Worm (Caenorhabditis elegans): Measurements from ENCODE around the gene chil-2.

chil-2 gene

DNA sequence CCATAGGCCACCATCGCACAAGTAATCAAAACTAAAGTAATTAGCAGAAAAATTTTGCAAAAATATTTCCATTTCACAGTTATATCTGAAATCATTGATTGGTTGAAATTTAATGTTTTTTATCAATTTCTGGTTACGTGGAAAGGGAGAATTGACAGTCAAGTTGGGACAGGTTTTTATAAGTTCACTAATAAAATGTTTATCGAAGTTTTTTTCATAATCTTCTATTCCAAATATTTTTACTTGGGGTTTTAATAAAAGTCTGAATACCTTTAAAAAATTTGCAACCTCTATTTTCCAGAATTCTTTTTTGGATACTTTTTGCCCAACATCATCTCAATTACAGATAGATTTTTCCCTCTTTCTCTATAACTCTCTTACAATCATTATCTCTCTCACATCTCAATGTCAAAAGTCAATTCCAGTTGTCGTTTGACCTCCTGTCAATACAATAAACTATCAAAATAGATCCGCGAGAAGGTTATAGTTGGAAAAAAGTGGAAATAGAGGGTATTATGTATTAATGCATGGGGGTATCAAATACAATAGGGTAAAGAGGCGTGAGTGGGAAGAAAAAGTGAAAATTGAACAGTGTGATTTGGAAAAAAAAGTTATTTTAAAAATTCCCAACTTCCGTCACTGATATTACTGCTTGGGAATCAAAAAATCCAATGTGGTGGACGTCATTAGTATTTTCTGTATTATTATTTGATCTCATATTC is at the start of gene chil-2, which contains the start of gene ctsa-3.2:
chil-2 (minus strand) TSS at position 101 of the 722 bp plus-strand sequence.
ctsa-3.2 (plus strand) TSS at position 672 of the 722 bp plus-strand sequence.
- TF ChIP-seq madf-3 (GFP tag; IDR thresholded peaks at IDR 0.05) (no peak), T07F8.4 (tag; optimal IDR thresholded peaks at IDR 0.05) (no peak)

DNA sequence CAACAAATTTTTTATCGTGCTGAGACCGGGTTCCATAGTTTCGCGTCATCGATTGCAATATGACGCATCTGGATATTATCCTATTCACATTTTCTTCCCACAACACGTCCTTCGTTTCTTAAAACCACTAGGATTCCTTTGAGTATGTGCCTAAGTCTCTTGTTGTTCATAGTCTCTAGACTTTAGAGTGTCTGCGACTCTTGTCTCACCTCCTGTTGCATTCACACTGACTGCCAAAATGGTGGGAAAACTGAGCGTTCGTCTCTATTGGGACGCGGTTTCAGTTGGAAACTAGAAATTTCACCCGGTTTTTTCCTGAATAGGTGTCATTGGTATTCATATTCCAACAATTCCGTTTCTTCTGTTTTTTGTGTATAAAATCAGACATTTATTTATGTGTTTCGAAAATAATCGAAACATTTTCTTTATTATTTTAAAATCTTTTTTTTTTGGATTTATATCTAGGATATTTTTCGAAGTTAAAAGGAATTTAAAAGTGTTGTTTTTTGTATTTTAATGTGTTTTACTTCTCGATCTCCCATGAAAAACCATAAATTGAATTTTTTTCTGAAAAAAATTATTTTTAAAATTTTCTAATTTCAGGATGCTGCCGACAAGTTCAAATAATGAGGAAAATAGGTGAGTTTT is 47.3 kb upstream of the chil-2 start, which contains the start of gene C05C10.2:
C05C10.2 (plus strand) TSS at position 598 of the 648 bp plus-strand sequence.
- TF ChIP-seq hmg-1.2 (GFP tag; IDR thresholded peaks at IDR 0.05) (peak; percentile 52; the same call in 1 of the 2 replicates), ama-1 (optimal IDR thresholded peaks at IDR 0.05) (no peak), ama-1 (GFP tag; optimal IDR thresholded peaks at IDR 0.05) (no peak)

DNA sequence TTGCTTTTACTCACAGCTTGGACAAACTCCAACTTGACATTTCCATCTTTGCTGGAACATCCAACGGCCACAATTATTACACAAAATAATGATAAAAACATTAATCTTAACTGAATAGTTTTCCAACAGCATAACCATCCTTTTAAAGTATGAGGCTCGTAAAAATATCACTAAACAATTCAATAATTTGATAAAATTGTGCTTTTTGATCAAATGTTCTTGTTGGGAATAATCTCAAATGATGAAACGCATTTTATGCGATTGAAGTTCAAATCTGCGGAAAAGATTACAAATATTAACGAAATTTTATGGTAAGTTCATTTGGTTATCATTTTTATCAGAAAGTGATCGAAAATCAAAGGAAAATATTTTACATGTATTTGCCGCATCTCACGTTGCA is 46.1 kb upstream of the chil-2 start, which contains the start of gene pho-10:
pho-10 (minus strand) TSS at position 101 of the 400 bp plus-strand sequence.
- TF ChIP-seq hmg-20 (GFP tag; IDR thresholded peaks at IDR 0.05) (no peak), hlh-12 (tag; optimal IDR thresholded peaks at IDR 0.05) (no peak), F23B12.7 (tag; optimal IDR thresholded peaks at IDR 0.05; ENCODE audit: insufficient read depth) (no peak), unc-130 (GFP tag; optimal IDR thresholded peaks at IDR 0.05) (no peak), ceh-100 (GFP tag; IDR thresholded peaks at IDR 0.05) (no peak), B0261.1 (tag; optimal IDR thresholded peaks at IDR 0.05) (no peak), nhr-90 (tag; optimal IDR thresholded peaks at IDR 0.05) (no peak), F39B2.1 (GFP tag; IDR thresholded peaks at IDR 0.05) (no peak), tlf-1 (GFP tag; optimal IDR thresholded peaks at IDR 0.05) (no peak), B0019.2 (GFP tag; conservative IDR thresholded peaks at IDR 0.05) (no peak), nfya-1 (tag; optimal IDR thresholded peaks at IDR 0.05; ENCODE audit: borderline replicate concordance, insufficient read depth) (no peak), nfya-2 (GFP tag; IDR thresholded peaks at IDR 0.05) (no peak), mes-4 (tag; optimal IDR thresholded peaks at IDR 0.05) (no peak), aptf-3 (GFP tag; IDR thresholded peaks at IDR 0.05) (no peak), ceh-58 (GFP tag; IDR thresholded peaks at IDR 0.05) (no peak), zfh-2 (GFP tag; conservative IDR thresholded peaks at IDR 0.05) (no peak), aptf-2 (GFP tag; conservative IDR thresholded peaks at IDR 0.05) (no peak), zim-3 (tag; optimal IDR thresholded peaks at IDR 0.05) (no peak)

DNA sequence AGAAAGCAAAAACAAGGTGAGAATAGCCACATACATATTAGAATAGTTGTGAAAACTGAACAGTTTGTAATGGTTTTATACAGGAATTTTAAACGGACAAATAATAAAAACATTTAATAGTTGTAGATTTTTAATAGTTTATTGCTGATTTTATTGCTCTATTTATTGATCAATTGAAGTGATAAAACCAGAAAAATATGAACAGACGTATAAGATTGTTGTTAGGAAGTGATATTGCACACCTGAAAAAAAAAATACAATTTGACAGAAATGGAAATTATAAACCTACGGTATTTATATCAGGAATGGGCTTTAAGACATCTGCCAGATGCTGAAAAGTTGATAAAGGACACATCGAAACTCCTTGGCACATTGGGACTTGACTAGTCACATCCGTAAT is 43.5 kb upstream of the chil-2 start, which contains the start of gene C05C10.8:
C05C10.8 (minus strand) TSS at position 101 of the 400 bp plus-strand sequence.
- TF ChIP-seq dox-1 (GFP tag; IDR thresholded peaks at IDR 0.05): no peak
- TF ChIP-seq pbrm-1 (GFP tag; IDR thresholded peaks at IDR 0.05): no peak
- no peak for TF ChIP-seq hlh-12 (tag; optimal IDR thresholded peaks at IDR 0.05)
- TF ChIP-seq F37B4.10 (GFP tag; IDR thresholded peaks at IDR 0.05): no peak
- no peak for TF ChIP-seq attf-6 (GFP tag; IDR thresholded peaks at IDR 0.05)
- no peak for TF ChIP-seq nfya-1 (tag; optimal IDR thresholded peaks at IDR 0.05; ENCODE audit: borderline replicate concordance, insufficient read depth)
- TF ChIP-seq B0019.2 (GFP tag; conservative IDR thresholded peaks at IDR 0.05): no peak
- no peak for TF ChIP-seq lin-54 (GFP tag; optimal IDR thresholded peaks at IDR 0.05)

DNA sequence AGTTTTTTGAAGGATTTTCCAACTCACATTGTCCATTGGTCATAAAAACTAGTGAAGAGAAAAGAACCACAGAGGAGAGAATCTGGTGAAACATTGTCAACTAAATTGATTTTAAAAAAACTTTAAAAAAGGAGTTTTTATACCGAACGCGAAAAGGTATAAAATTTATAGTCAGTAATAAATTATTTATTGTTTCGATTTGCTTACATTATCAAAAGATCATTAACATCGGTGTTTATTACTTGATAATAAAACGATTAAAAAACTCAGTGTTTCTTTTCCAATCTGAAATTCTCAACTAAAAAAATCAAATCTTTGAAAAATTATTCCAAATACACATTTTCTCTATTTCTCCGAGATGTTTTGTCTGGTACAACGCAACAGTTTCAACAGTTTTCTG is 41.8 kb upstream of the chil-2 start, which contains the start of gene F26C11.4:
F26C11.4 (minus strand) TSS at position 101 of the 400 bp plus-strand sequence.
- TF ChIP-seq F23B12.7 (tag; optimal IDR thresholded peaks at IDR 0.05; ENCODE audit: insufficient read depth): no peak
- TF ChIP-seq F57A8.1 (GFP tag; optimal IDR thresholded peaks at IDR 0.05): no peak
- TF ChIP-seq sdz-38 (tag; optimal IDR thresholded peaks at IDR 0.05): no peak
- TF ChIP-seq lir-1 (GFP tag; conservative IDR thresholded peaks at IDR 0.05): no peak

Measured in whole organism, young adult.